Fruit fly (Drosophila melanogaster): ENCODE measurements around the gene Gr36c.

DNA sequence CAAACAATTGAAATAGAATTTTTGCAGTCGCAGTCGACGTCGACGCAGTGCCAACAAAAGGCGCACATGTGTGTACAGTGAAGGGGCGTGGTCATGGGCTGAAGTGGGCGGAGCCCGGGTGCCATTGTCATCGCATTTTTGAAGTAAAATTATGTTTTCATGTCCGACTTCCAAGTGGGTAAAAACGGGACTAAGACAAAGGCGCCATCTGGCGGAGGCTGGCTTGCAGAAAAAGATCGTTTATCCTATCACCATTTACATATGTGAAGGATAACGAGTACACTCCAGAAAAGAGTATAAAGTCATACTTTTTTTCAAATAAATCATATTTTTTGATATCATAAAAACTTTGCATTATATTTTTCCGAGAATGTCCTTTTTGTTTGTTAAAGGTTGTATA lies 16.8 kb upstream of the Gr36c start:
- TF ChIP-seq psq (optimal IDR thresholded peaks at IDR 0.05) (no peak), h (optimal IDR thresholded peaks at IDR 0.05) (no peak)
